Fruit fly (Drosophila melanogaster) whole organism, prepupa: ENCODE data around the gene CG33791.

ENCODE experiments used
- Blimp-1 ChIP-seq: fragments of 200-800 bp; sonication (Bioruptor generic); optimal IDR thresholded peaks from 3 replicates; lab custom pipeline; 2017; ENCODE audit warnings: missing biosample characterization, missing genetic modification characterization, mild to moderate bottlenecking, moderate library complexity, missing genetic modification reagents
- CG10669 ChIP-seq: fragments of 200-800 bp; sonication (Bioruptor generic); optimal IDR thresholded peaks from 3 replicates; lab custom pipeline; 2018; ENCODE audit warnings: missing biosample characterization, mild to moderate bottlenecking, missing genetic modification characterization, moderate library complexity
- CG11294 ChIP-seq: fragments of 200-800 bp; sonication (Bioruptor generic); IDR thresholded peaks from 2 replicates; pipeline ENCODE4 v1.3.6; 2022; ENCODE audit warnings: missing biosample characterization, missing genetic modification characterization
- CG11762 ChIP-seq: fragments of 200-800 bp; sonication (Bioruptor generic); optimal IDR thresholded peaks from 3 replicates; lab custom pipeline; 2016; ENCODE audit warnings: missing biosample characterization, missing genetic modification characterization; ENCODE audit not compliant: insufficient read depth
- CG11902 ChIP-seq: fragments of 200-800 bp; sonication (Bioruptor generic); optimal IDR thresholded peaks from 3 replicates; lab custom pipeline; 2016; ENCODE audit warnings: missing biosample characterization, missing genetic modification characterization
- CG1621 ChIP-seq: fragments of 200-800 bp; sonication (Bioruptor generic); optimal IDR thresholded peaks from 3 replicates; lab custom pipeline; 2018; ENCODE audit warnings: missing biosample characterization, mild to moderate bottlenecking, missing genetic modification characterization
- CG16779 ChIP-seq: fragments of 200-800 bp; sonication (Bioruptor generic); optimal IDR thresholded peaks from 3 replicates; lab custom pipeline; 2017; ENCODE audit warnings: missing biosample characterization, mild to moderate bottlenecking, missing genetic modification characterization
- CG3032 ChIP-seq: fragments of 200-800 bp; optimal IDR thresholded peaks from 2 replicates; lab custom pipeline; 2019; ENCODE audit warnings: missing biosample characterization, mild to moderate bottlenecking, missing genetic modification characterization, moderate library complexity
- CG31627 ChIP-seq: fragments of 200-800 bp; sonication (Bioruptor generic); optimal IDR thresholded peaks from 3 replicates; lab custom pipeline; 2016; ENCODE audit warnings: missing biosample characterization, missing genetic modification characterization
- CG34406 ChIP-seq: fragments of 200-800 bp; sonication (Bioruptor generic); optimal IDR thresholded peaks from 3 replicates; lab custom pipeline; 2016; ENCODE audit warnings: missing biosample characterization, missing genetic modification characterization
- CG3919 ChIP-seq: fragments of 200-800 bp; sonication (Bioruptor generic); optimal IDR thresholded peaks from 3 replicates; lab custom pipeline; 2016; ENCODE audit warnings: missing biosample characterization, missing genetic modification characterization
- CG4318 ChIP-seq: fragments of 200-800 bp; sonication (Bioruptor generic); optimal IDR thresholded peaks from 3 replicates; lab custom pipeline; 2017; ENCODE audit warnings: missing biosample characterization, mild to moderate bottlenecking, missing genetic modification characterization
- CG6163 ChIP-seq: fragments of 200-800 bp; sonication (Bioruptor generic); IDR thresholded peaks from 3 replicates; pipeline ENCODE4 v1.3.6; 2022; ENCODE audit warnings: missing biosample characterization, missing genetic modification characterization
- CG6792 ChIP-seq: fragments of 200-800 bp; sonication (Bioruptor generic); optimal IDR thresholded peaks from 3 replicates; lab custom pipeline; 2016; ENCODE audit warnings: missing biosample characterization, missing genetic modification characterization
- CG6808 ChIP-seq: fragments of 200-800 bp; sonication (Bioruptor generic); optimal IDR thresholded peaks from 3 replicates; lab custom pipeline; 2017; ENCODE audit warnings: missing biosample characterization, missing genetic modification characterization, mild to moderate bottlenecking, moderate library complexity, missing genetic modification reagents
- CG8119 ChIP-seq: fragments of 200-800 bp; sonication (Bioruptor generic); IDR thresholded peaks from 3 replicates; pipeline ENCODE4 v1.3.6; 2022; ENCODE audit warnings: missing biosample characterization, missing genetic modification characterization
- CG8319 ChIP-seq: fragments of 200-800 bp; sonication (Bioruptor generic); optimal IDR thresholded peaks from 3 replicates; lab custom pipeline; 2016; ENCODE audit warnings: missing biosample characterization, missing genetic modification characterization
- CG8632 ChIP-seq: fragments of 200-800 bp; sonication (Bioruptor generic); optimal IDR thresholded peaks from 3 replicates; lab custom pipeline; 2016; ENCODE audit warnings: missing biosample characterization, missing genetic modification characterization
- CG9139 ChIP-seq: fragments of 200-800 bp; sonication (Bioruptor generic); optimal IDR thresholded peaks from 3 replicates; lab custom pipeline; 2017; ENCODE audit warnings: missing biosample characterization, mild to moderate bottlenecking, missing genetic modification characterization
- Eip75B ChIP-seq: fragments of 200-800 bp; sonication (Bioruptor generic); optimal IDR thresholded peaks from 3 replicates; lab custom pipeline; 2016; ENCODE audit warnings: missing biosample characterization, missing genetic modification characterization
- Eip78C ChIP-seq: fragments of 200-800 bp; sonication (Bioruptor generic); peaks from one replicate; lab custom pipeline; 2016; ENCODE audit warnings: missing biosample characterization, missing genetic modification characterization
- Eip93F ChIP-seq: fragments of 200-800 bp; sonication (Bioruptor generic); optimal IDR thresholded peaks from 2 replicates; lab custom pipeline; 2016; ENCODE audit warnings: missing biosample characterization, mild to moderate bottlenecking, missing genetic modification characterization
- Ets21C ChIP-seq: fragments of 200-800 bp; sonication (Bioruptor generic); optimal IDR thresholded peaks from 3 replicates; lab custom pipeline; 2016; ENCODE audit warnings: missing biosample characterization, missing genetic modification characterization
- Ets96B ChIP-seq: fragments of 200-800 bp; optimal IDR thresholded peaks from 2 replicates; lab custom pipeline; 2019; ENCODE audit warnings: missing biosample characterization, mild to moderate bottlenecking, missing genetic modification characterization, moderate library complexity
- Hr39 ChIP-seq: fragments of 200-800 bp; sonication (Bioruptor generic); optimal IDR thresholded peaks from 2 replicates; lab custom pipeline; 2016; ENCODE audit warnings: missing biosample characterization, missing genetic modification characterization
- Hr4 ChIP-seq: fragments of 200-800 bp; sonication (Bioruptor generic); optimal IDR thresholded peaks from 3 replicates; lab custom pipeline; 2016; ENCODE audit warnings: missing biosample characterization, missing genetic modification characterization
- Sox14 ChIP-seq: fragments of 200-800 bp; sonication (Bioruptor generic); optimal IDR thresholded peaks from 3 replicates; lab custom pipeline; 2016; ENCODE audit warnings: missing biosample characterization, missing genetic modification characterization
- achi ChIP-seq: fragments of 200-800 bp; sonication (Bioruptor generic); optimal IDR thresholded peaks from 3 replicates; lab custom pipeline; 2016; ENCODE audit warnings: missing biosample characterization, missing genetic modification characterization
- acj6 ChIP-seq: fragments of 200-800 bp; sonication (Bioruptor generic); optimal IDR thresholded peaks from 3 replicates; lab custom pipeline; 2016; ENCODE audit warnings: missing biosample characterization, missing genetic modification characterization
- dac ChIP-seq: fragments of 200-800 bp; sonication (Bioruptor generic); optimal IDR thresholded peaks from 2 replicates; lab custom pipeline; 2017; ENCODE audit warnings: missing biosample characterization, mild to moderate bottlenecking, missing genetic modification characterization
- eg ChIP-seq: fragments of 200-800 bp; sonication (Bioruptor generic); IDR thresholded peaks from 3 replicates; pipeline ENCODE4 v1.3.6; 2022; ENCODE audit warnings: missing biosample characterization, missing genetic modification characterization
- esn ChIP-seq: fragments of 200-800 bp; sonication (Bioruptor generic); optimal IDR thresholded peaks from 2 replicates; lab custom pipeline; 2016; ENCODE audit warnings: missing biosample characterization, mild to moderate bottlenecking, missing genetic modification characterization, moderate library complexity
- fd59A ChIP-seq: fragments of 200-800 bp; sonication (Bioruptor generic); optimal IDR thresholded peaks from 2 replicates; lab custom pipeline; 2017; ENCODE audit warnings: missing biosample characterization, mild to moderate bottlenecking, missing genetic modification characterization, missing genetic modification reagents
- fkh ChIP-seq: fragments of 200-800 bp; sonication (Bioruptor generic); optimal IDR thresholded peaks from 3 replicates; lab custom pipeline; 2017; ENCODE audit warnings: missing biosample characterization, mild to moderate bottlenecking, missing genetic modification characterization, moderate library complexity
- net ChIP-seq: fragments of 200-800 bp; sonication (Bioruptor generic); optimal IDR thresholded peaks from 3 replicates; lab custom pipeline; 2016; ENCODE audit warnings: missing biosample characterization, missing genetic modification characterization
- pdm3 ChIP-seq: fragments of 200-800 bp; sonication (Bioruptor generic); optimal IDR thresholded peaks from 3 replicates; lab custom pipeline; 2016; ENCODE audit warnings: missing biosample characterization, missing genetic modification characterization
- salr ChIP-seq, 2 experiments: fragments of 200-800 bp; sonication (Bioruptor generic); optimal IDR thresholded peaks; 3 replicates each; lab custom pipeline; 2016 to 2018; ENCODE audit warnings: missing biosample characterization in 2 of 2, missing genetic modification characterization in 2 of 2, mild to moderate bottlenecking in 1 of 2
- ss ChIP-seq, 2 experiments: fragments of 200-800 bp; sonication (Bioruptor generic); optimal IDR thresholded peaks; 2 replicates in 1 of 2; 3 replicates in 1 of 2; lab custom pipeline; 2017 to 2018; ENCODE audit warnings: mild to moderate bottlenecking in 2 of 2, missing biosample characterization in 2 of 2, missing genetic modification characterization in 2 of 2, moderate library complexity in 1 of 2
- svp ChIP-seq: fragments of 200-800 bp; sonication (Bioruptor generic); peaks from one replicate; lab custom pipeline; 2016; ENCODE audit warnings: missing biosample characterization, missing genetic modification characterization
- topi ChIP-seq: fragments of 200-800 bp; sonication (Bioruptor generic); optimal IDR thresholded peaks from 3 replicates; lab custom pipeline; 2016; ENCODE audit warnings: missing biosample characterization, missing genetic modification characterization

Gene CG33791

dm6 chr3L:1587140-1587849 is 15.5 kb upstream of the CG33791 start (continued):
- TF ChIP-seq Eip75B (GFP tag; lab: Kevin White, UChicago) (peak; percentile 86), Hr39 (GFP tag; lab: Kevin White, UChicago) (peak; percentile 91), CG9139 (GFP tag; lab: Kevin White, UChicago) (peak; percentile 79), CG10669 (peak; percentile 85), CG16779 (tag; lab: Kevin White, UChicago) (peak; percentile 63), acj6 (GFP tag; lab: Kevin White, UChicago) (peak; percentile 86), svp (GFP tag; lab: Kevin White, UChicago) (peak; percentile 96), CG34406 (GFP tag; lab: Kevin White, UChicago) (peak; percentile 84), CG31627 (GFP tag; lab: Kevin White, UChicago) (peak; percentile 91), fd59A (GFP tag; lab: Kevin White, UChicago) (peak; percentile 81), salr (GFP tag; optimal IDR thresholded peaks at IDR 0.05; lab: Kevin White, UChicago) (peak; percentile 41 to 84), Eip93F (GFP tag; lab: Kevin White, UChicago) (no peak), Hr4 (peak; percentile 80), dac (GFP tag; lab: Kevin White, UChicago) (peak; percentile 26), Blimp-1 (GFP tag; lab: Kevin White, UChicago) (no peak), Eip78C (peak; percentile 93), fkh (GFP tag; lab: Kevin White, UChicago) (no peak), pdm3 (GFP tag; lab: Kevin White, UChicago) (peak; percentile 90), CG6792 (peak; percentile 83), CG8632 (GFP tag; lab: Kevin White, UChicago) (peak; percentile 85), CG4318 (GFP tag; lab: Kevin White, UChicago) (peak; percentile 36), topi (peak; percentile 81), CG3032 (tag; lab: Kevin White, UChicago) (peak; percentile 84), ss (GFP tag; optimal IDR thresholded peaks at IDR 0.05; lab: Kevin White, UChicago) (peak; percentile 69 to 89), CG8319 (GFP tag; lab: Kevin White, UChicago) (peak; percentile 82), esn (GFP tag; lab: Kevin White, UChicago) (peak; percentile 84), Ets96B (tag; lab: Kevin White, UChicago) (peak; percentile 82), CG11294 (GFP tag; lab: Robert Waterston, UW) (0 out of 2 replicates have a peak, but pooled peaks have one; percentile 39), Sox14 (peak; percentile 88), achi (GFP tag; lab: Kevin White, UChicago) (peak; percentile 76), CG3919 (GFP tag; lab: Kevin White, UChicago) (peak; percentile 88), CG6163 (peak; percentile 93), eg (GFP tag; lab: Robert Waterston, UW) (peak; percentile 76), CG11902 (peak; percentile 89), Ets21C (GFP tag; lab: Kevin White, UChicago) (peak; percentile 81)

- TF ChIP-seq net (GFP tag; lab: Kevin White, UChicago): no peak
- no peak for TF ChIP-seq Eip75B (GFP tag; lab: Kevin White, UChicago)
- TF ChIP-seq svp (GFP tag; lab: Kevin White, UChicago): no peak
- no peak for TF ChIP-seq Eip78C
- no peak for TF ChIP-seq Hr4
- TF ChIP-seq CG11762 (GFP tag; lab: Kevin White, UChicago): no peak
- no peak for TF ChIP-seq salr (GFP tag; optimal IDR thresholded peaks at IDR 0.05; lab: Kevin White, UChicago)
- no peak for TF ChIP-seq CG8119 (GFP tag; lab: Robert Waterston, UW)
- TF ChIP-seq CG6808: no peak
- no peak for TF ChIP-seq CG4318 (GFP tag; lab: Kevin White, UChicago)
- TF ChIP-seq CG1621 (tag; lab: Kevin White, UChicago): no peak
- TF ChIP-seq ss (GFP tag; optimal IDR thresholded peaks at IDR 0.05; lab: Kevin White, UChicago): no peak
Observed at dm6 chr3L:1590194-1590593, 12.6 kb upstream of the CG33791 start.
